Worm (Caenorhabditis elegans): Measurements from ENCODE around the gene srw-103.

Gene srw-103

DNA sequence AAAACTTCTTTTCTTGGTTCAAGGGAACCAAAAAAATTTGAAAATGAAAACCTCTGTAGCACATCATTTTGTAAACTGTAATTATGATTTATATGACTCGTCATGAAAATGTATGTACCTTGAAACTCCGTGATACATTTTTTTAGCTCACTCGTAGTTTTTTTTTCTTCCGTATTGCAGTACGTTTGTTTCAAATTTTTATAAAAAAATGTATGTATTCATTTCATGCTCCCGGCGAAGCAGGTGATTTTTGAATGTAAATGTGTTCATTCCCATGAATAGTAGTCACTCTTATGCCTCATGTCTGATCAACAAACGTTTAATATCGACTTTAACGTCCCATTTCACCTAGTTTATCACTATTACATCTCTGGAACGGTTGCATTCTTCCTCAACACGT is 8.4 kb downstream of the srw-103 start, which contains the start of gene sri-27:
TSS of gene sri-27 (plus strand) at position 301 of the 400 bp plus-strand sequence.
- TF ChIP-seq nhr-6 (tag; optimal IDR thresholded peaks at IDR 0.05) (no peak), ceh-82 (tag; optimal IDR thresholded peaks at IDR 0.05) (no peak), blmp-1 (tag; optimal IDR thresholded peaks at IDR 0.05; ENCODE audit: insufficient read depth) (no peak), lin-39 (tag; optimal IDR thresholded peaks at IDR 0.05) (no peak), elt-1 (tag; optimal IDR thresholded peaks at IDR 0.05) (no peak), Y55F3AM.14 (GFP tag; optimal IDR thresholded peaks at IDR 0.05) (no peak), lsy-2 (tag; optimal IDR thresholded peaks at IDR 0.05) (no peak), nhr-23 (tag; optimal IDR thresholded peaks at IDR 0.05) (no peak), dmd-4 (tag; optimal IDR thresholded peaks at IDR 0.05) (no peak)

DNA sequence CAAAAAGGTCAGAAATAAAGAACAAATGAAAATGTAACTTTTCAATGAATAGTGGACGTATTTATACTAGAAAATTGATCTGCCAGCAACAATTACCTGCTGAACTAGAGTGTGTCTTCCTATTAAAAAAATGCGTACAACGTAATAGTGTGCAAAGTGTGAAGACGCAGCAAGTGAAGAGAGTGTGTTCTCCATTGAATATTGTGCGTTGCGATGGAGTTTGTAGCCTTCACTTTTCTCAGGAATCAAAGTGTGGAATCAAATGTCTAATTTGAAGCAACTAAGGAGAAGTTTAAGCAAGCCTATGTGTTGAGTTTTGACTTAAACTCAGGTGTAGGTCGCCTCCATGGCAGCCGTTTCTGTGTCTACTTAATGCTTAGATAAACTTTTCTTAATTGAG is 14.9 kb downstream of the srw-103 start, which contains the start of gene gst-21:
TSS of gene gst-21 (minus strand) at position 101 of the 400 bp plus-strand sequence.
- TF ChIP-seq unc-62 (GFP tag; optimal IDR thresholded peaks at IDR 0.05): no peak
- no peak for TF ChIP-seq snpc-4 (tag; optimal IDR thresholded peaks at IDR 0.05)
- no peak for TF ChIP-seq mbf-1 (tag; optimal IDR thresholded peaks at IDR 0.05)
- no peak for TF ChIP-seq lin-11 (tag; optimal IDR thresholded peaks at IDR 0.05)
- TF ChIP-seq sem-4 (tag; optimal IDR thresholded peaks at IDR 0.05): no peak
- TF ChIP-seq aly-2 (tag; optimal IDR thresholded peaks at IDR 0.05): no peak
- TF ChIP-seq nhr-11 (tag; optimal IDR thresholded peaks at IDR 0.05): no peak
- TF ChIP-seq sma-9 (GFP tag; optimal IDR thresholded peaks at IDR 0.05): no peak
- TF ChIP-seq sma-9 (tag; optimal IDR thresholded peaks at IDR 0.05): no peak
- no peak for TF ChIP-seq zag-1 (tag; optimal IDR thresholded peaks at IDR 0.05)
- no peak for TF ChIP-seq Y55F3AM.14 (GFP tag; optimal IDR thresholded peaks at IDR 0.05)
- TF ChIP-seq nhr-10 (tag; optimal IDR thresholded peaks at IDR 0.05): no peak
- TF ChIP-seq nhr-25 (tag; optimal IDR thresholded peaks at IDR 0.05): no peak
- TF ChIP-seq mdl-1 (tag; optimal IDR thresholded peaks at IDR 0.05): no peak
- no peak for TF ChIP-seq dmd-4 (tag; optimal IDR thresholded peaks at IDR 0.05)

DNA sequence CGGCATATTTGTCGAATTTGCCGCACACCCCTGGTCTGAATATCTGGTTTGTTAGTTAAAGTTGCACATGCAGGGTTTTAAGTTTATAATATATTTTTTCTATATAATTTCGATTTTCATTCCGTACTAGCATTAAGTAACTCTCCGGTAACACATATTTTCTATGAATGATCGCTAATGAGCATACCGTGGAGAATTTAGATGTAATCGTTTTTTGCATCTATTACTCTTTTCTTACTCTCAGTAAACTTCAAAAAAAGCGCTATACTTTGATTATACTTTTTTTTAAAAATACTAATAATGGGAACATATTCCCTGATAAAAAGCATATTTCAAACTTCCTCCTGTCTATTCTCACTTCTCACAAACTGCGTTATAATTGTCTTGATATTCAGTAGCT is 17.6 kb downstream of the srw-103 start, which contains the start of gene str-160:
TSS of gene str-160 (plus strand) at position 301 of the 400 bp plus-strand sequence.
- TF ChIP-seq gmeb-1 (tag; optimal IDR thresholded peaks at IDR 0.05) (no peak), ama-1 (optimal IDR thresholded peaks at IDR 0.05) (no peak), sma-3 (GFP tag; optimal IDR thresholded peaks at IDR 0.05) (no peak), ZK546.5 (tag; optimal IDR thresholded peaks at IDR 0.05) (no peak), elt-3 (tag; optimal IDR thresholded peaks at IDR 0.05) (no peak), C34F6.9 (tag; optimal IDR thresholded peaks at IDR 0.05) (no peak), alr-1 (tag; optimal IDR thresholded peaks at IDR 0.05) (no peak), nhr-23 (tag; optimal IDR thresholded peaks at IDR 0.05) (no peak), lin-13 (GFP tag; optimal IDR thresholded peaks at IDR 0.05) (no peak), fos-1 (tag; optimal IDR thresholded peaks at IDR 0.05) (no peak), sma-9 (GFP tag; optimal IDR thresholded peaks at IDR 0.05) (no peak), sma-9 (tag; optimal IDR thresholded peaks at IDR 0.05) (no peak), ceh-16 (tag; optimal IDR thresholded peaks at IDR 0.05) (no peak), lin-39 (tag; optimal IDR thresholded peaks at IDR 0.05) (no peak), F13H6.1 (tag; optimal IDR thresholded peaks at IDR 0.05) (no peak), elt-1 (tag; optimal IDR thresholded peaks at IDR 0.05) (no peak), unc-55 (GFP tag; optimal IDR thresholded peaks at IDR 0.05) (no peak), sem-4 (tag; optimal IDR thresholded peaks at IDR 0.05) (no peak), lin-11 (tag; optimal IDR thresholded peaks at IDR 0.05) (no peak), nhr-129 (tag; optimal IDR thresholded peaks at IDR 0.05) (no peak), aly-2 (tag; optimal IDR thresholded peaks at IDR 0.05) (no peak)

DNA sequence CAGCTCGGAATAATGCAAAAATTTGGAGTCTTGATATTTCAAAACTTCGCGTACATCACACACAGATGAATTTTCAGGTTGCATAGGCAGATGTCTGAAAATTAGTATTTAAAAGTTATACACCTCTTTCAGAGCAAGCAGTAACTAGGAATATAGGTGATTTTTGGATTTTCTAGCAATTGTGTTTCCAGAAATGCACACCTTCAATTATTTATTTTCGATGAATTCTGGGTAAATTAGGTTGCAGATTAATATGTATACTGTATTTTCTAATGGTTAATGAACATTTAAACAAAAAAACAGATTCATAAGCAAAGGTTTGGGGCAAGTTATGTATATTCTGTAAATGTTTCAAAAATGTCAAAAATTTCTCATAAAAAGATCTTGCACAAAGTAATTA is 24.1 kb downstream of the srw-103 start, which contains the start of gene srab-25:
TSS of gene srab-25 (minus strand) at position 101 of the 400 bp plus-strand sequence.
- no peak for TF ChIP-seq lsy-2 (tag; optimal IDR thresholded peaks at IDR 0.05)
- no peak for TF ChIP-seq nhr-25 (tag; optimal IDR thresholded peaks at IDR 0.05)
- TF ChIP-seq nhr-23 (tag; optimal IDR thresholded peaks at IDR 0.05): no peak
- no peak for TF ChIP-seq skn-1 (tag; optimal IDR thresholded peaks at IDR 0.05)
- no peak for TF ChIP-seq nhr-12 (tag; optimal IDR thresholded peaks at IDR 0.05)
- no peak for TF ChIP-seq nhr-21 (tag; optimal IDR thresholded peaks at IDR 0.05)
- no peak for TF ChIP-seq unc-39 (tag; optimal IDR thresholded peaks at IDR 0.05)
- TF ChIP-seq nhr-10 (tag; optimal IDR thresholded peaks at IDR 0.05): no peak
- no peak for TF ChIP-seq crh-2 (tag; optimal IDR thresholded peaks at IDR 0.05)
- TF ChIP-seq sma-3 (GFP tag; optimal IDR thresholded peaks at IDR 0.05): no peak
- TF ChIP-seq lin-39 (tag; optimal IDR thresholded peaks at IDR 0.05): no peak
- no peak for TF ChIP-seq fos-1 (tag; optimal IDR thresholded peaks at IDR 0.05)
- no peak for TF ChIP-seq ztf-11 (tag; optimal IDR thresholded peaks at IDR 0.05)
- TF ChIP-seq C34F6.9 (tag; optimal IDR thresholded peaks at IDR 0.05): no peak
- no peak for TF ChIP-seq nhr-77 (tag; optimal IDR thresholded peaks at IDR 0.05)
- no peak for TF ChIP-seq lin-13 (GFP tag; optimal IDR thresholded peaks at IDR 0.05)

All from whole organism, L2 larva.